Fruit fly (Drosophila melanogaster) whole organism, embryonic: ENCODE data around the gene UQCR-14L.

Experiments
- Ada2b ChIP-seq: fragments of 200-800 bp; sonication (Bioruptor generic); IDR thresholded peaks from 2 replicates; pipeline ENCODE4 v1.3.6; 2022; ENCODE audit warnings: missing biosample characterization, missing genetic modification characterization
- Adf1 ChIP-seq: fragments of 200-800 bp; sonication (Bioruptor generic); IDR thresholded peaks from 2 replicates; pipeline ENCODE4 v1.3.6; 2022; ENCODE audit warnings: missing biosample characterization, missing genetic modification characterization
- Awh ChIP-seq: fragments of 200-800 bp; sonication (Bioruptor generic); IDR thresholded peaks from 2 replicates; pipeline ENCODE4, ENCODE4 v1.3.6; 2022; ENCODE audit warnings: missing biosample characterization, missing genetic modification characterization
- B-H1 ChIP-seq: fragments of 200-800 bp; sonication (Bioruptor generic); IDR thresholded peaks from 3 replicates; pipeline ENCODE4 v1.3.6; 2022; ENCODE audit warnings: missing biosample characterization, missing genetic modification characterization
- CG10209 ChIP-seq: fragments of 200-800 bp; sonication (Bioruptor generic); optimal IDR thresholded peaks from 3 replicates; lab custom pipeline; 2017; ENCODE audit warnings: missing biosample characterization, mild to moderate bottlenecking, missing genetic modification characterization, missing genetic modification reagents
- CG10543 ChIP-seq: fragments of 200-800 bp; sonication (Bioruptor generic); optimal IDR thresholded peaks from 3 replicates; lab custom pipeline; 2017; ENCODE audit warnings: missing biosample characterization, mild to moderate bottlenecking, missing genetic modification characterization, moderate library complexity
- CG12236 ChIP-seq: fragments of 200-800 bp; sonication (Bioruptor generic); optimal IDR thresholded peaks from 2 replicates; lab custom pipeline; 2016; ENCODE audit warnings: missing biosample characterization, missing genetic modification characterization
- CG16815 ChIP-seq: fragments of 200-800 bp; sonication (Bioruptor generic); optimal IDR thresholded peaks from 3 replicates; lab custom pipeline; 2017; ENCODE audit warnings: missing biosample characterization, mild to moderate bottlenecking, missing genetic modification characterization
- CG17612 ChIP-seq: fragments of 200-800 bp; sonication (Bioruptor generic); IDR thresholded peaks from 2 replicates; pipeline ENCODE4 v1.3.6; 2022; ENCODE audit warnings: missing biosample characterization, missing genetic modification characterization
- CG18262 ChIP-seq: fragments of 200-800 bp; optimal IDR thresholded peaks from 3 replicates; lab custom pipeline; 2019; ENCODE audit warnings: missing biosample characterization, mild to moderate bottlenecking, missing genetic modification characterization, moderate library complexity
- CG2202 ChIP-seq: fragments of 200-800 bp; sonication (Bioruptor generic); optimal IDR thresholded peaks from 2 replicates; lab custom pipeline; 2018; ENCODE audit warnings: missing biosample characterization, mild to moderate bottlenecking, missing genetic modification characterization
- CG30020 ChIP-seq: fragments of 200-800 bp; optimal IDR thresholded peaks from 2 replicates; lab custom pipeline; 2019; ENCODE audit warnings: missing biosample characterization, mild to moderate bottlenecking, missing genetic modification characterization, moderate library complexity
- CG31388 ChIP-seq: fragments of 200-800 bp; sonication (Bioruptor generic); optimal IDR thresholded peaks from 2 replicates; lab custom pipeline; 2016; ENCODE audit warnings: missing biosample characterization, missing genetic modification characterization
- CG31441 ChIP-seq: fragments of 200-800 bp; sonication (Bioruptor generic); IDR thresholded peaks from 2 replicates; pipeline ENCODE4 v1.3.6; 2022; ENCODE audit warnings: missing biosample characterization, missing genetic modification characterization
- CG3838 ChIP-seq: fragments of 200-800 bp; sonication (Bioruptor generic); optimal IDR thresholded peaks from 3 replicates; lab custom pipeline; 2016; ENCODE audit warnings: missing biosample characterization, missing genetic modification characterization
- CG3995 ChIP-seq: fragments of 200-800 bp; sonication (Bioruptor generic); optimal IDR thresholded peaks from 3 replicates; lab custom pipeline; 2016; ENCODE audit warnings: missing biosample characterization, missing genetic modification characterization
- CG42726 ChIP-seq: fragments of 200-800 bp; sonication (Bioruptor generic); IDR thresholded peaks from 2 replicates; pipeline ENCODE4 v1.3.6; 2022; ENCODE audit warnings: missing biosample characterization, missing genetic modification characterization; ENCODE audit not compliant: partially characterized antibody
- CG6272 ChIP-seq: fragments of 200-800 bp; sonication (Bioruptor generic); IDR thresholded peaks from 2 replicates; pipeline ENCODE4 v1.3.6; 2022; ENCODE audit warnings: missing biosample characterization, missing genetic modification characterization
- CG6765 ChIP-seq: fragments of 200-800 bp; sonication (Bioruptor generic); optimal IDR thresholded peaks from 3 replicates; lab custom pipeline; 2017; ENCODE audit warnings: missing biosample characterization, mild to moderate bottlenecking, missing genetic modification characterization
- CG8944 ChIP-seq: fragments of 200-800 bp; sonication (Bioruptor generic); optimal IDR thresholded peaks from 3 replicates; lab custom pipeline; 2016; ENCODE audit warnings: missing biosample characterization, missing genetic modification characterization
- D19A ChIP-seq: fragments of 200-800 bp; optimal IDR thresholded peaks from 3 replicates; lab custom pipeline; 2019; ENCODE audit warnings: missing biosample characterization, mild to moderate bottlenecking, missing genetic modification characterization, moderate library complexity
- Elba2 ChIP-seq: fragments of 200-800 bp; sonication (Bioruptor generic); optimal IDR thresholded peaks from 3 replicates; lab custom pipeline; 2016; ENCODE audit warnings: missing biosample characterization, missing genetic modification characterization
- Ets65A ChIP-seq: fragments of 200-800 bp; sonication (Bioruptor generic); peaks from one replicate; lab custom pipeline; 2016; ENCODE audit warnings: missing biosample characterization, missing genetic modification characterization
- Fer1 ChIP-seq: fragments of 200-800 bp; sonication (Bioruptor generic); optimal IDR thresholded peaks from 2 replicates; lab custom pipeline; 2017; ENCODE audit warnings: missing biosample characterization, mild to moderate bottlenecking, missing genetic modification characterization
- Gug ChIP-seq: fragments of 200-800 bp; sonication (Bioruptor generic); IDR thresholded peaks from 4 replicates; pipeline ENCODE4 v1.3.6; 2022; ENCODE audit warnings: missing biosample characterization, missing genetic modification characterization
- Max ChIP-seq: fragments of 200-800 bp; sonication (Bioruptor generic); optimal IDR thresholded peaks from 2 replicates; lab custom pipeline; 2016; ENCODE audit warnings: missing biosample characterization, mild to moderate bottlenecking, missing genetic modification characterization
- NK7.1 ChIP-seq: fragments of 200-800 bp; sonication (Bioruptor generic); optimal IDR thresholded peaks from 3 replicates; lab custom pipeline; 2016; ENCODE audit warnings: missing biosample characterization, missing genetic modification characterization
- ab ChIP-seq: fragments of 200-800 bp; sonication (Bioruptor generic); optimal IDR thresholded peaks from 2 replicates; lab custom pipeline; 2016; ENCODE audit warnings: missing biosample characterization, missing genetic modification characterization
- ap ChIP-seq: fragments of 200-800 bp; sonication (Bioruptor generic); IDR thresholded peaks from 2 replicates; pipeline ENCODE4 v1.3.6; 2022; ENCODE audit warnings: missing biosample characterization, missing genetic modification characterization
- az2 ChIP-seq: fragments of 200-800 bp; sonication (Bioruptor generic); optimal IDR thresholded peaks from 3 replicates; lab custom pipeline; 2016; ENCODE audit warnings: missing biosample characterization, missing genetic modification characterization
- caup ChIP-seq: fragments of 200-800 bp; sonication (Bioruptor generic); optimal IDR thresholded peaks from 3 replicates; lab custom pipeline; 2017; ENCODE audit warnings: missing biosample characterization, mild to moderate bottlenecking, missing genetic modification characterization, moderate library complexity; ENCODE audit not compliant: severe bottlenecking
- corto ChIP-seq: fragments of 200-800 bp; sonication (Bioruptor generic); optimal IDR thresholded peaks from 2 replicates; lab custom pipeline; 2016; ENCODE audit warnings: missing biosample characterization, mild to moderate bottlenecking, missing genetic modification characterization, moderate library complexity
- cwo ChIP-seq: fragments of 200-800 bp; sonication (Bioruptor generic); optimal IDR thresholded peaks from 3 replicates; lab custom pipeline; 2017; ENCODE audit warnings: missing biosample characterization, missing genetic modification characterization, mild to moderate bottlenecking, moderate library complexity, missing genetic modification reagents
- dm ChIP-seq: fragments of 200-800 bp; sonication (Bioruptor generic); optimal IDR thresholded peaks from 3 replicates; lab custom pipeline; 2016; ENCODE audit warnings: missing biosample characterization, missing genetic modification characterization
- emc ChIP-seq: fragments of 200-800 bp; sonication (Bioruptor generic); optimal IDR thresholded peaks from 2 replicates; lab custom pipeline; 2016; ENCODE audit warnings: missing biosample characterization, missing genetic modification characterization
- ham ChIP-seq: fragments of 200-800 bp; sonication (Bioruptor generic); IDR thresholded peaks from 2 replicates; pipeline ENCODE4 v1.3.6; 2022; ENCODE audit warnings: missing biosample characterization, missing genetic modification characterization
- hkb ChIP-seq, 2 experiments: fragments of 200-800 bp in 1 of 2; fragments of >200 bp in 1 of 2; sonication (Bioruptor generic) in 1 of 2; IDR thresholded peaks in 1 of 2; optimal IDR thresholded peaks in 1 of 2; 2 replicates each; pipeline versions ENCODE4 v1.3.6 to Lab custom; 2017 to 2022; ENCODE audit warnings: missing biosample characterization in 1 of 2, missing genetic modification characterization in 1 of 2
- kay ChIP-seq: fragments of 200-800 bp; sonication (Bioruptor generic); optimal IDR thresholded peaks from 2 replicates; lab custom pipeline; 2016; ENCODE audit warnings: missing biosample characterization, missing genetic modification characterization
- lmd ChIP-seq: fragments of 200-800 bp; sonication (Bioruptor generic); IDR thresholded peaks from 2 replicates; pipeline ENCODE4 v1.3.6; 2022; ENCODE audit warnings: missing biosample characterization, missing genetic modification characterization
- nerfin-2 ChIP-seq: fragments of 200-800 bp; sonication (Bioruptor generic); IDR thresholded peaks from 2 replicates; pipeline ENCODE4 v1.3.6; 2022; ENCODE audit warnings: missing biosample characterization, missing genetic modification characterization; ENCODE audit not compliant: partially characterized antibody
- p53 ChIP-seq: fragments of 200-800 bp; sonication (Bioruptor generic); optimal IDR thresholded peaks from 2 replicates; lab custom pipeline; 2016; ENCODE audit warnings: missing biosample characterization, missing genetic modification characterization
- peb ChIP-seq: fragments of 200-800 bp; sonication (Bioruptor generic); IDR thresholded peaks from 2 replicates; pipeline ENCODE4 v1.3.6; 2022; ENCODE audit warnings: missing biosample characterization, missing genetic modification characterization
- ranshi ChIP-seq: fragments of 200-800 bp; sonication (Bioruptor generic); IDR thresholded peaks from 2 replicates; pipeline ENCODE4 v1.3.6; 2022; ENCODE audit warnings: missing biosample characterization, missing genetic modification characterization
- sens-2 ChIP-seq: fragments of 200-800 bp; sonication (Bioruptor generic); IDR thresholded peaks from 2 replicates; pipeline ENCODE4 v1.3.6; 2022; ENCODE audit warnings: missing biosample characterization, missing genetic modification characterization
- shn ChIP-seq: fragments of 200-800 bp; sonication (Bioruptor generic); optimal IDR thresholded peaks from 3 replicates; lab custom pipeline; 2016; ENCODE audit warnings: missing biosample characterization, missing genetic modification characterization
- sqz ChIP-seq: fragments of 200-800 bp; sonication (Bioruptor generic); optimal IDR thresholded peaks from 3 replicates; lab custom pipeline; 2018; ENCODE audit warnings: missing biosample characterization, mild to moderate bottlenecking, missing genetic modification characterization
- sr ChIP-seq: fragments of 200-800 bp; sonication (Bioruptor generic); IDR thresholded peaks from 3 replicates; pipeline ENCODE4 v1.3.6; 2022; ENCODE audit warnings: missing biosample characterization, missing genetic modification characterization
- unc-4 ChIP-seq: fragments of 200-800 bp; sonication (Bioruptor generic); IDR thresholded peaks from 2 replicates; pipeline ENCODE4 v1.3.6; 2022; ENCODE audit warnings: missing biosample characterization, missing genetic modification characterization; ENCODE audit not compliant: partially characterized antibody
- vnd ChIP-seq: fragments of 200-800 bp; sonication (Bioruptor generic); IDR thresholded peaks from 3 replicates; pipeline ENCODE4 v1.3.6; 2022; ENCODE audit warnings: missing biosample characterization, missing genetic modification characterization; ENCODE audit not compliant: partially characterized antibody
- zen2 ChIP-seq: fragments of 200-800 bp; sonication (Bioruptor generic); IDR thresholded peaks from 3 replicates; pipeline ENCODE4 v1.3.6; 2022; ENCODE audit warnings: missing biosample characterization, missing genetic modification characterization; ENCODE audit not compliant: partially characterized antibody

Gene UQCR-14L

dm6 chr3R:28335462-28335998 is 41.7 kb downstream of the UQCR-14L start (continued):
- TF ChIP-seq Fer1 (GFP tag; lab: Kevin White, UChicago), result peak; percentile 73
- peak; percentile 38 for TF ChIP-seq D19A (tag; lab: Kevin White, UChicago)
- peak; percentile 48 for TF ChIP-seq CG30020 (tag; lab: Kevin White, UChicago)
- TF ChIP-seq nerfin-2 (GFP tag; lab: Robert Waterston, UW), result no peak
- peak; percentile 73 for TF ChIP-seq CG16815 (GFP tag; lab: Kevin White, UChicago)
- TF ChIP-seq CG6765 (GFP tag; lab: Kevin White, UChicago), result peak; percentile 62
- peak; percentile 44; the same call in 1 of the 2 replicates for TF ChIP-seq sens-2
- TF ChIP-seq CG31388, result no peak
- peak; percentile 80 for TF ChIP-seq Max
- peak; percentile 0 for TF ChIP-seq Elba2
- peak; percentile 80 for TF ChIP-seq shn (GFP tag; lab: Kevin White, UChicago)
- TF ChIP-seq hkb (optimal IDR thresholded peaks at IDR 0.05; lab: Kevin White, UChicago), result peak; percentile 72
- TF ChIP-seq hkb (GFP tag; IDR thresholded peaks at IDR 0.05; lab: Robert Waterston, UW), result peak; percentile 71
- TF ChIP-seq CG2202, result peak; percentile 59
- TF ChIP-seq CG6272 (GFP tag; lab: Robert Waterston, UW), result no peak
- TF ChIP-seq Ada2b (GFP tag; lab: Robert Waterston, UW), result peak; percentile 71
- peak; percentile 97 for TF ChIP-seq dm
- no peak for TF ChIP-seq CG42726 (GFP tag; lab: Robert Waterston, UW)
- peak; percentile 74 for TF ChIP-seq NK7.1 (GFP tag; lab: Kevin White, UChicago)
- TF ChIP-seq unc-4 (GFP tag; lab: Robert Waterston, UW), result no peak
- peak; percentile 45 for TF ChIP-seq ap (GFP tag; lab: Robert Waterston, UW)
- peak; percentile 78 for TF ChIP-seq CG10209 (GFP tag; lab: Kevin White, UChicago)
- peak; percentile 75 for TF ChIP-seq caup
- peak; percentile 83 for TF ChIP-seq CG31441 (GFP tag; lab: Robert Waterston, UW)
- peak; percentile 12 for TF ChIP-seq kay (GFP tag; lab: Kevin White, UChicago)
- TF ChIP-seq corto (GFP tag; lab: Kevin White, UChicago), result no peak
- peak; percentile 82 for TF ChIP-seq p53 (GFP tag; lab: Kevin White, UChicago)
- no peak for TF ChIP-seq vnd
- peak; percentile 80 for TF ChIP-seq CG8944 (GFP tag; lab: Kevin White, UChicago)
- peak; percentile 77 for TF ChIP-seq CG18262 (tag; lab: Kevin White, UChicago)
- TF ChIP-seq Awh (GFP tag; lab: Robert Waterston, UW), result no peak
- TF ChIP-seq CG3995, result peak; percentile 32
- peak; percentile 64 for TF ChIP-seq Adf1 (GFP tag; lab: Robert Waterston, UW)
- TF ChIP-seq sqz (GFP tag; lab: Kevin White, UChicago), result peak; percentile 67
- TF ChIP-seq CG3838 (GFP tag; lab: Kevin White, UChicago), result peak; percentile 24
- peak; percentile 63 for TF ChIP-seq peb (GFP tag; lab: Robert Waterston, UW)
- TF ChIP-seq sr (GFP tag; lab: Robert Waterston, UW), result peak; percentile 53; the same call in 1 of the 3 replicates
- TF ChIP-seq CG12236 (GFP tag; lab: Kevin White, UChicago), result peak; percentile 71
- TF ChIP-seq ranshi, result peak; percentile 49; the same call in 1 of the 2 replicates
- TF ChIP-seq emc (GFP tag; lab: Kevin White, UChicago), result peak; percentile 65
- peak; percentile 43; the same call in 3 of the 4 replicates for TF ChIP-seq Gug (GFP tag; lab: Robert Waterston, UW)
- peak; percentile 78 for TF ChIP-seq lmd (GFP tag; lab: Robert Waterston, UW)
- peak; percentile 96 for TF ChIP-seq Ets65A (GFP tag; lab: Kevin White, UChicago)
- peak; percentile 74 for TF ChIP-seq az2 (GFP tag; lab: Kevin White, UChicago)
- no peak for TF ChIP-seq zen2 (GFP tag; lab: Robert Waterston, UW)
- peak; percentile 47 for TF ChIP-seq cwo (GFP tag; lab: Kevin White, UChicago)
- TF ChIP-seq CG17612, result no peak
- TF ChIP-seq ab (GFP tag; lab: Kevin White, UChicago), result peak; percentile 52
- peak; percentile 58; the same call in 2 of the 3 replicates for TF ChIP-seq B-H1 (GFP tag; lab: Robert Waterston, UW)
- 0 out of 2 replicates have a peak, but pooled peaks have one; percentile 38 for TF ChIP-seq ham (GFP tag; lab: Robert Waterston, UW)
- TF ChIP-seq CG10543 (GFP tag; lab: Kevin White, UChicago), result peak; percentile 87
